Fruit fly (Drosophila melanogaster) whole organism, embryonic: ENCODE results near the gene CG4291.

Experiments
- Ada2b ChIP-seq: fragments of 200-800 bp; sonication (Bioruptor generic); IDR thresholded peaks from 2 replicates; pipeline ENCODE4 v1.3.6; 2022; ENCODE audit warnings: missing biosample characterization, missing genetic modification characterization
- Atf3 ChIP-seq: fragments of 200-800 bp; sonication (Bioruptor generic); optimal IDR thresholded peaks from 3 replicates; lab custom pipeline; 2016; ENCODE audit warnings: missing biosample characterization, missing genetic modification characterization
- B-H1 ChIP-seq: fragments of 200-800 bp; sonication (Bioruptor generic); IDR thresholded peaks from 3 replicates; pipeline ENCODE4 v1.3.6; 2022; ENCODE audit warnings: missing biosample characterization, missing genetic modification characterization
- CG10654 ChIP-seq: fragments of 200-800 bp; sonication (Bioruptor generic); optimal IDR thresholded peaks from 2 replicates; lab custom pipeline; 2016; ENCODE audit warnings: missing biosample characterization, missing genetic modification characterization
- CG10979 ChIP-seq: fragments of 200-800 bp; sonication (Bioruptor generic); optimal IDR thresholded peaks from 2 replicates; lab custom pipeline; 2018; ENCODE audit warnings: missing biosample characterization, mild to moderate bottlenecking, missing genetic modification characterization, moderate library complexity
- CG13287 ChIP-seq: fragments of 200-800 bp; sonication (Bioruptor generic); IDR thresholded peaks from 2 replicates; pipeline ENCODE4 v1.3.6; 2022; ENCODE audit warnings: missing biosample characterization, missing genetic modification characterization; ENCODE audit not compliant: partially characterized antibody
- CG13424 ChIP-seq: fragments of 200-800 bp; sonication (Bioruptor generic); optimal IDR thresholded peaks from 2 replicates; lab custom pipeline; 2019; ENCODE audit warnings: missing biosample characterization, mild to moderate bottlenecking, missing genetic modification characterization, moderate library complexity
- CG15269 ChIP-seq: fragments of 200-800 bp; sonication (Bioruptor generic); optimal IDR thresholded peaks from 2 replicates; lab custom pipeline; 2018; ENCODE audit warnings: missing biosample characterization, mild to moderate bottlenecking, missing genetic modification characterization, moderate library complexity
- CG16863 ChIP-seq: fragments of 200-800 bp; sonication (Bioruptor generic); optimal IDR thresholded peaks from 3 replicates; lab custom pipeline; 2016; ENCODE audit warnings: missing biosample characterization, missing genetic modification characterization
- CG18262 ChIP-seq: fragments of 200-800 bp; optimal IDR thresholded peaks from 3 replicates; lab custom pipeline; 2019; ENCODE audit warnings: missing biosample characterization, mild to moderate bottlenecking, missing genetic modification characterization, moderate library complexity
- CG2120 ChIP-seq: fragments of 200-800 bp; sonication (Bioruptor generic); optimal IDR thresholded peaks from 3 replicates; lab custom pipeline; 2016; ENCODE audit warnings: missing biosample characterization, missing genetic modification characterization
- CG31365 ChIP-seq: fragments of 200-800 bp; sonication (Bioruptor generic); optimal IDR thresholded peaks from 2 replicates; lab custom pipeline; 2018; ENCODE audit warnings: missing biosample characterization, mild to moderate bottlenecking, missing genetic modification characterization
- CG3163 ChIP-seq: fragments of 200-800 bp; sonication (Bioruptor generic); optimal IDR thresholded peaks from 3 replicates; lab custom pipeline; 2016; ENCODE audit warnings: missing biosample characterization, missing genetic modification characterization
- CG34224 ChIP-seq: fragments of 200-800 bp; sonication (Bioruptor generic); IDR thresholded peaks from 3 replicates; pipeline ENCODE4 v1.3.6; 2022; ENCODE audit warnings: missing biosample characterization, missing genetic modification characterization; ENCODE audit not compliant: partially characterized antibody
- CG34422 ChIP-seq: fragments of 200-800 bp; sonication (Bioruptor generic); IDR thresholded peaks from 3 replicates; pipeline ENCODE4 v1.3.6; 2022; ENCODE audit warnings: missing biosample characterization, missing genetic modification characterization
- CG3847 ChIP-seq: fragments of 200-800 bp; sonication (Bioruptor generic); IDR thresholded peaks from 2 replicates; pipeline ENCODE4 v1.3.6; 2022; ENCODE audit warnings: missing biosample characterization, missing genetic modification characterization
- CG4360 ChIP-seq: fragments of 200-800 bp; sonication (Bioruptor generic); IDR thresholded peaks from 2 replicates; pipeline ENCODE4 v1.3.6; 2022; ENCODE audit warnings: missing biosample characterization, missing genetic modification characterization
- CG6683 ChIP-seq: fragments of 200-800 bp; sonication (Bioruptor generic); optimal IDR thresholded peaks from 2 replicates; lab custom pipeline; 2017; ENCODE audit warnings: missing biosample characterization, mild to moderate bottlenecking, missing genetic modification characterization, missing genetic modification reagents
- CG8290 ChIP-seq, 3 experiments: fragments of 200-800 bp; sonication (Bioruptor generic); optimal IDR thresholded peaks; 2 replicates each; lab custom pipeline; 2016 to 2019; ENCODE audit warnings: missing biosample characterization in 3 of 3, missing genetic modification characterization in 3 of 3, mild to moderate bottlenecking in 2 of 3, moderate library complexity in 1 of 3
- CG8924 ChIP-seq: fragments of 200-800 bp; optimal IDR thresholded peaks from 3 replicates; lab custom pipeline; 2019; ENCODE audit warnings: missing biosample characterization, mild to moderate bottlenecking, missing genetic modification characterization, moderate library complexity
- CrebB ChIP-seq: fragments of 200-800 bp; sonication (Bioruptor generic); optimal IDR thresholded peaks from 3 replicates; lab custom pipeline; 2018; ENCODE audit warnings: missing biosample characterization, mild to moderate bottlenecking, missing genetic modification characterization
- Fer2 ChIP-seq: fragments of 200-800 bp; sonication (Bioruptor generic); optimal IDR thresholded peaks from 2 replicates; lab custom pipeline; 2018; ENCODE audit warnings: missing biosample characterization, mild to moderate bottlenecking, missing genetic modification characterization, moderate library complexity
- Med ChIP-seq: fragments of 200-800 bp; sonication (Bioruptor generic); peaks from one replicate; lab custom pipeline; 2016; ENCODE audit warnings: missing biosample characterization, missing genetic modification characterization, mild to moderate bottlenecking, inconsistent platforms, moderate library complexity
- NK7.1 ChIP-seq: fragments of 200-800 bp; sonication (Bioruptor generic); optimal IDR thresholded peaks from 3 replicates; lab custom pipeline; 2016; ENCODE audit warnings: missing biosample characterization, missing genetic modification characterization
- Oli ChIP-seq: fragments of 200-800 bp; sonication (Bioruptor generic); optimal IDR thresholded peaks from 2 replicates; lab custom pipeline; 2018; ENCODE audit warnings: missing biosample characterization, mild to moderate bottlenecking, missing genetic modification characterization, moderate library complexity
- Pdp1 ChIP-seq, 2 experiments: fragments of 200-800 bp; sonication (Bioruptor generic); optimal IDR thresholded peaks; 3 replicates each; lab custom pipeline; 2016; ENCODE audit warnings: missing biosample characterization in 2 of 2, missing genetic modification characterization in 2 of 2, mild to moderate bottlenecking in 1 of 2, moderate library complexity in 1 of 2
- Poxn ChIP-seq: fragments of 200-800 bp; sonication (Bioruptor generic); IDR thresholded peaks from 2 replicates; pipeline ENCODE4 v1.3.6; 2022; ENCODE audit warnings: missing biosample characterization, missing genetic modification characterization
- bcd ChIP-seq: fragments of 200-800 bp; sonication (Bioruptor generic); optimal IDR thresholded peaks from 2 replicates; lab custom pipeline; 2017; ENCODE audit warnings: missing biosample characterization, mild to moderate bottlenecking, missing genetic modification characterization
- cas ChIP-seq: fragments of 200-800 bp; sonication (Bioruptor generic); IDR thresholded peaks from 2 replicates; pipeline ENCODE4 v1.3.6; 2022; ENCODE audit warnings: missing biosample characterization, missing genetic modification characterization
- dysf ChIP-seq: fragments of 200-800 bp; sonication (Bioruptor generic); IDR thresholded peaks from 3 replicates; pipeline ENCODE4 v1.3.6; 2022; ENCODE audit warnings: missing biosample characterization, missing genetic modification characterization
- ems ChIP-seq: fragments of 200-800 bp; sonication (Bioruptor generic); optimal IDR thresholded peaks from 3 replicates; lab custom pipeline; 2016; ENCODE audit warnings: missing biosample characterization, missing genetic modification characterization
- ind ChIP-seq: fragments of 200-800 bp; sonication (Bioruptor generic); optimal IDR thresholded peaks from 3 replicates; lab custom pipeline; 2016; ENCODE audit warnings: missing biosample characterization, missing genetic modification characterization
- kay ChIP-seq: fragments of 200-800 bp; sonication (Bioruptor generic); optimal IDR thresholded peaks from 2 replicates; lab custom pipeline; 2016; ENCODE audit warnings: missing biosample characterization, missing genetic modification characterization
- nerfin-2 ChIP-seq: fragments of 200-800 bp; sonication (Bioruptor generic); IDR thresholded peaks from 2 replicates; pipeline ENCODE4 v1.3.6; 2022; ENCODE audit warnings: missing biosample characterization, missing genetic modification characterization; ENCODE audit not compliant: partially characterized antibody
- nmo ChIP-seq: fragments of 200-800 bp; sonication (Bioruptor generic); optimal IDR thresholded peaks from 2 replicates; lab custom pipeline; 2018; ENCODE audit warnings: missing biosample characterization, mild to moderate bottlenecking, missing genetic modification characterization, moderate library complexity
- phol ChIP-seq: fragments of 200-800 bp; sonication (Bioruptor generic); optimal IDR thresholded peaks from 3 replicates; lab custom pipeline; 2018; ENCODE audit warnings: missing biosample characterization, mild to moderate bottlenecking, missing genetic modification characterization, moderate library complexity
- scrt ChIP-seq: fragments of 200-800 bp; sonication (Bioruptor generic); optimal IDR thresholded peaks from 2 replicates; lab custom pipeline; 2018; ENCODE audit warnings: missing biosample characterization, mild to moderate bottlenecking, missing genetic modification characterization, moderate library complexity
- sisA ChIP-seq: fragments of 200-800 bp; sonication (Bioruptor generic); IDR thresholded peaks from 2 replicates; pipeline ENCODE4 v1.3.6; 2022; ENCODE audit warnings: missing biosample characterization, missing genetic modification characterization
- so ChIP-seq: fragments of 200-800 bp; sonication (Bioruptor generic); IDR thresholded peaks from 3 replicates; pipeline ENCODE4 v1.3.6; 2022; ENCODE audit warnings: missing biosample characterization, missing genetic modification characterization
- tgo ChIP-seq: fragments of 200-800 bp; sonication (Bioruptor generic); IDR thresholded peaks from 3 replicates; pipeline ENCODE4 v1.3.6; 2022; ENCODE audit warnings: missing biosample characterization, missing genetic modification characterization
- trh ChIP-seq: fragments of 200-800 bp; sonication (Bioruptor generic); optimal IDR thresholded peaks from 2 replicates; lab custom pipeline; 2016; ENCODE audit warnings: missing biosample characterization, missing genetic modification characterization
- ttk ChIP-seq: fragments of 200-800 bp; sonication (Bioruptor generic); IDR thresholded peaks from 2 replicates; pipeline ENCODE4 v2.1.2; 2022; ENCODE audit warnings: missing biosample characterization, missing genetic modification characterization
- zen ChIP-seq: fragments of 200-800 bp; sonication (Bioruptor generic); optimal IDR thresholded peaks from 3 replicates; lab custom pipeline; 2018; ENCODE audit warnings: missing biosample characterization, mild to moderate bottlenecking, missing genetic modification characterization, moderate library complexity
- zen2 ChIP-seq: fragments of 200-800 bp; sonication (Bioruptor generic); IDR thresholded peaks from 3 replicates; pipeline ENCODE4 v1.3.6; 2022; ENCODE audit warnings: missing biosample characterization, missing genetic modification characterization; ENCODE audit not compliant: partially characterized antibody

Gene CG4291

dm6 chr2L:892461-892860, 39.9 kb upstream of the CG4291 start (continued):
- TF ChIP-seq CG8290 (GFP tag; optimal IDR thresholded peaks at IDR 0.05; lab: Kevin White, UChicago) (no peak), CG8290 (tag; optimal IDR thresholded peaks at IDR 0.05; lab: Kevin White, UChicago) (peak in 1 of 2 experiments; percentile 75), trh (GFP tag; lab: Kevin White, UChicago) (no peak), CG31365 (no peak), Pdp1 (GFP tag; optimal IDR thresholded peaks at IDR 0.05; lab: Kevin White, UChicago) (peak in 1 of 2 experiments; percentile 3), Oli (tag; lab: Kevin White, UChicago) (peak; percentile 8), CG2120 (peak; percentile 57), so (GFP tag; lab: Robert Waterston, UW) (no peak), CG8924 (tag; lab: Kevin White, UChicago) (no peak), sisA (GFP tag; lab: Robert Waterston, UW) (peak; percentile 39; the same call in 1 of the 2 replicates), CG10654 (GFP tag; lab: Kevin White, UChicago) (no peak), Fer2 (tag; lab: Kevin White, UChicago) (no peak), Med (peak; percentile 89), CG15269 (peak; percentile 48), ems (GFP tag; lab: Kevin White, UChicago) (peak; percentile 3), CrebB (tag; lab: Kevin White, UChicago) (no peak), nerfin-2 (GFP tag; lab: Robert Waterston, UW) (no peak), CG34422 (GFP tag; lab: Robert Waterston, UW) (0 out of 3 replicates have a peak, but pooled peaks have one; percentile 17), Poxn (GFP tag; lab: Robert Waterston, UW) (no peak), zen2 (no peak), cas (no peak), CG13424 (peak; percentile 44), CG34224 (GFP tag; lab: Robert Waterston, UW) (no peak), CG18262 (tag; lab: Kevin White, UChicago) (peak; percentile 30), scrt (GFP tag; lab: Kevin White, UChicago) (peak; percentile 47), ttk (GFP tag; lab: Robert Waterston, UW) (0 out of 2 replicates have a peak, but pooled peaks have one; percentile 34), CG13287 (0 out of 2 replicates have a peak, but pooled peaks have one; percentile 16), B-H1 (GFP tag; lab: Robert Waterston, UW) (peak; percentile 24; the same call in 1 of the 3 replicates), zen (tag; lab: Kevin White, UChicago) (peak; percentile 24), NK7.1 (GFP tag; lab: Kevin White, UChicago) (no peak), CG10979 (peak; percentile 15), CG3847 (GFP tag; lab: Robert Waterston, UW) (0 out of 2 replicates have a peak, but pooled peaks have one; percentile 34), CG16863 (GFP tag; lab: Kevin White, UChicago) (no peak), CG6683 (GFP tag; lab: Kevin White, UChicago) (no peak), tgo (GFP tag; lab: Robert Waterston, UW) (no peak), dysf (GFP tag; lab: Robert Waterston, UW) (0 out of 3 replicates have a peak, but pooled peaks have one; percentile 9), kay (no peak), Atf3 (GFP tag; lab: Kevin White, UChicago) (no peak), ind (GFP tag; lab: Kevin White, UChicago) (peak; percentile 47), nmo (GFP tag; lab: Kevin White, UChicago) (peak; percentile 16), CG4360 (no peak), CG3163 (no peak), Ada2b (GFP tag; lab: Robert Waterston, UW) (peak; percentile 39; the same call in 1 of the 2 replicates), phol (peak; percentile 30), bcd (peak; percentile 34)
